Worm (Caenorhabditis elegans): ENCODE data around the gene fbxb-95.
"Not testable (repeated sequence)": the region's sequence is repeated elsewhere in the genome, so short reads cannot be mapped to it uniquely, and the experiment has no call there.

fbxb-95 gene

ce11 chrII:1851716-1852115 is 2.5 kb upstream of the fbxb-95 start (continued):
- TF ChIP-seq ets-4 (GFP tag; optimal IDR thresholded peaks at IDR 0.05) (peak; percentile 85), somi-1 (GFP tag; optimal IDR thresholded peaks at IDR 0.05) (no peak), hlh-12 (tag; optimal IDR thresholded peaks at IDR 0.05) (no peak), let-607 (tag; optimal IDR thresholded peaks at IDR 0.05) (no peak), repo-1 (tag; optimal IDR thresholded peaks at IDR 0.05) (no peak), madf-10 (tag; optimal IDR thresholded peaks at IDR 0.05) (no peak), akir-1 (GFP tag; optimal IDR thresholded peaks at IDR 0.05) (no peak)

ce11 chrII:1852503-1852902 is 1.7 kb upstream of the fbxb-95 start, which contains the start of gene C52E2.2:
C52E2.2 (plus strand) TSS chrII:1852803.
- TF ChIP-seq snpc-1.3 (tag; optimal IDR thresholded peaks at IDR 0.05; ENCODE audit: insufficient read depth) (no peak), ceh-79 (tag; optimal IDR thresholded peaks at IDR 0.05) (no peak), ceh-27 (GFP tag; optimal IDR thresholded peaks at IDR 0.05) (no peak), K12H6.12 (tag; optimal IDR thresholded peaks at IDR 0.05) (no peak), egl-44 (GFP tag; IDR thresholded peaks at IDR 0.05) (no peak)

- TF ChIP-seq aptf-3 (GFP tag; IDR thresholded peaks at IDR 0.05) (0 out of 2 replicates have a peak, but pooled peaks have one; percentile 56), mcd-1 (GFP tag; IDR thresholded peaks at IDR 0.05) (peak; percentile 41)
Measured at ce11 chrII:1855447-1855846, 1.3 kb downstream of the fbxb-95 start.

- peak; percentile 96 for TF ChIP-seq hmg-1.2 (GFP tag; IDR thresholded peaks at IDR 0.05)
- peak; percentile 44; the same call in 1 of the 2 replicates for TF ChIP-seq D2030.7 (GFP tag; IDR thresholded peaks at IDR 0.05)
- peak; percentile 67; the same call in 1 of the 2 replicates for TF ChIP-seq mcd-1 (GFP tag; IDR thresholded peaks at IDR 0.05)
Measured at ce11 chrII:1861285-1861793, 7.1 kb downstream of the fbxb-95 start, which contains the start of gene C16C4.18. C16C4.18 (minus strand) TSS chrII:1861335.

ce11 chrII:1862334-1862733 is 8.1 kb downstream of the fbxb-95 start, which contains the start of gene fbxb-98:
fbxb-98 (plus strand) TSS chrII:1862634.
- TF ChIP-seq akir-1 (GFP tag; optimal IDR thresholded peaks at IDR 0.05); unc-62 (GFP tag; optimal IDR thresholded peaks at IDR 0.05); ceh-58 (GFP tag; IDR thresholded peaks at IDR 0.05): not testable (repeated sequence)

- no peak for TF ChIP-seq ztf-25 (GFP tag; IDR thresholded peaks at IDR 0.05)
- no peak for TF ChIP-seq ztf-28 (GFP tag; IDR thresholded peaks at IDR 0.05)
- TF ChIP-seq ceh-58 (GFP tag; IDR thresholded peaks at IDR 0.05), result no peak
- no peak for TF ChIP-seq dox-1 (GFP tag; IDR thresholded peaks at IDR 0.05)
Measured at ce11 chrII:1864278-1864677, 10.1 kb downstream of the fbxb-95 start, which contains the start of gene C16C4.17. C16C4.17 (plus strand) TSS chrII:1864578.

ce11 chrII:1865683-1866431 is 11.7 kb downstream of the fbxb-95 start, which contains the start of gene math-15:
math-15 (plus strand) TSS chrII:1866381.
- TF ChIP-seq nhr-80 (tag; optimal IDR thresholded peaks at IDR 0.05) (peak; percentile 26), lin-40 (tag; optimal IDR thresholded peaks at IDR 0.05) (no peak), B0261.1 (tag; optimal IDR thresholded peaks at IDR 0.05) (no peak), ama-1 (optimal IDR thresholded peaks at IDR 0.05) (no peak), ama-1 (GFP tag; optimal IDR thresholded peaks at IDR 0.05) (no peak), F49E8.2 (tag; optimal IDR thresholded peaks at IDR 0.05; ENCODE audit: insufficient read depth) (no peak)
